Worm (Caenorhabditis elegans) whole organism, young adult: ENCODE results near the gene inx-9.

Experiments
- B0019.2 ChIP-seq: fragments of 200-800 bp; sonication (Bioruptor generic); conservative IDR thresholded peaks from 2 replicates; pipeline ENCODE4 v1.3.6; 2022; ENCODE audit warnings: missing genetic modification reagents, missing genetic modification characterization, missing compliant biosample characterization
- B0261.1 ChIP-seq: sonication (generic microtip); optimal IDR thresholded peaks from 2 replicates; lab custom pipeline; 2016; ENCODE audit warnings: mild to moderate bottlenecking, missing genetic modification characterization, moderate library complexity, missing compliant biosample characterization
- F10E7.11 ChIP-seq: sonication (generic microtip); optimal IDR thresholded peaks from 2 replicates; lab custom pipeline; 2017; ENCODE audit warnings: mild to moderate bottlenecking, missing genetic modification characterization, moderate library complexity, missing compliant biosample characterization
- F23B12.7 ChIP-seq: sonication (generic microtip); optimal IDR thresholded peaks from 2 replicates; lab custom pipeline; 2017; ENCODE audit warnings: missing genetic modification characterization, mild to moderate bottlenecking, missing compliant biosample characterization, antibody characterized with exemption, moderate library complexity; ENCODE audit not compliant: insufficient read depth
- F33H1.4 ChIP-seq: fragments of 200-800 bp; sonication (Bioruptor generic); IDR thresholded peaks from 2 replicates; pipeline ENCODE4 v1.3.6; 2022; ENCODE audit warnings: missing genetic modification reagents, missing genetic modification characterization, missing compliant biosample characterization
- F37B4.10 ChIP-seq: fragments of 200-800 bp; sonication (Bioruptor generic); IDR thresholded peaks from 2 replicates; pipeline ENCODE4 v1.3.6; 2022; ENCODE audit warnings: missing genetic modification characterization, missing compliant biosample characterization
- F52B5.7 ChIP-seq: sonication (generic microtip); optimal IDR thresholded peaks from 2 replicates; lab custom pipeline; 2016; ENCODE audit warnings: mild to moderate bottlenecking, missing genetic modification characterization, missing compliant biosample characterization
- K12H6.12 ChIP-seq: fragments of 200-800 bp; sonication (Bioruptor generic); optimal IDR thresholded peaks from 2 replicates; lab custom pipeline; 2018; ENCODE audit warnings: mild to moderate bottlenecking, missing genetic modification characterization, missing compliant biosample characterization
- Y53F4B.3 ChIP-seq: fragments of 200-800 bp; sonication (Bioruptor generic); IDR thresholded peaks from 2 replicates; pipeline ENCODE4 v1.3.6; 2022; ENCODE audit warnings: missing genetic modification reagents, missing genetic modification characterization, missing compliant biosample characterization
- Y95B8A.8 ChIP-seq: fragments of 200-800 bp; sonication (Bioruptor generic); IDR thresholded peaks from 2 replicates; pipeline ENCODE4 v1.3.6; 2022; ENCODE audit warnings: missing genetic modification reagents, missing genetic modification characterization, missing compliant biosample characterization
- ZK185.1 ChIP-seq: sonication (generic microtip); optimal IDR thresholded peaks from 2 replicates; lab custom pipeline; 2016; ENCODE audit warnings: mild to moderate bottlenecking, missing genetic modification characterization, missing compliant biosample characterization; ENCODE audit not compliant: poor library complexity, severe bottlenecking
- attf-3 ChIP-seq: fragments of 200-800 bp; sonication (Bioruptor generic); conservative IDR thresholded peaks from 2 replicates; pipeline ENCODE4 v1.3.6; 2022; ENCODE audit warnings: missing genetic modification reagents, missing genetic modification characterization, missing compliant biosample characterization
- bed-1 ChIP-seq: fragments of 200-800 bp; sonication (Bioruptor generic); IDR thresholded peaks from 2 replicates; pipeline ENCODE4 v1.3.6; 2022; ENCODE audit warnings: missing genetic modification reagents, missing genetic modification characterization, missing compliant biosample characterization
- bed-2 ChIP-seq: fragments of 200-800 bp; sonication (Bioruptor generic); IDR thresholded peaks from 2 replicates; pipeline ENCODE4 v1.3.6; 2022; ENCODE audit warnings: missing genetic modification reagents, missing genetic modification characterization, missing compliant biosample characterization
- cebp-2 ChIP-seq: fragments of 200-800 bp; sonication (Bioruptor generic); IDR thresholded peaks from 2 replicates; pipeline ENCODE4 v1.3.6; 2022; ENCODE audit warnings: missing genetic modification characterization, missing compliant biosample characterization
- ceh-40 ChIP-seq: fragments of 200-800 bp; sonication (Bioruptor generic); IDR thresholded peaks from 2 replicates; pipeline ENCODE4 v1.3.6; 2022; ENCODE audit warnings: missing genetic modification characterization, missing compliant biosample characterization
- ceh-79 ChIP-seq: sonication (generic microtip); optimal IDR thresholded peaks from 2 replicates; lab custom pipeline; 2017; ENCODE audit warnings: mild to moderate bottlenecking, missing genetic modification characterization, missing compliant biosample characterization
- ceh-91 ChIP-seq: fragments of 200-800 bp; sonication (Bioruptor generic); IDR thresholded peaks from 2 replicates; pipeline ENCODE4 v1.3.6; 2022; ENCODE audit warnings: missing genetic modification reagents, missing genetic modification characterization, missing compliant biosample characterization
- ets-4 ChIP-seq: fragments of 200-800 bp; sonication (Bioruptor generic); optimal IDR thresholded peaks from 2 replicates; lab custom pipeline; 2018; ENCODE audit warnings: mild to moderate bottlenecking, missing genetic modification characterization, missing compliant biosample characterization
- fkh-3 ChIP-seq: sonication (generic microtip); optimal IDR thresholded peaks from 2 replicates; lab custom pipeline; 2016; ENCODE audit warnings: mild to moderate bottlenecking, missing genetic modification characterization, missing compliant biosample characterization
- hmg-1.2 ChIP-seq: fragments of 200-800 bp; sonication (Bioruptor generic); IDR thresholded peaks from 2 replicates; pipeline ENCODE4 v1.3.6; 2022; ENCODE audit warnings: missing genetic modification reagents, missing genetic modification characterization, missing compliant biosample characterization
- lin-35 ChIP-seq, 3 experiments: fragments of 150-350 bp in 2 of 3; sonication (generic microtip) in 1 of 3; optimal IDR thresholded peaks; 2 replicates each; lab custom pipeline; 2014 to 2018; ENCODE audit warnings: missing biosample characterization in 3 of 3, missing genetic modification characterization in 3 of 3, missing genetic modification reagents in 3 of 3
- mes-4 ChIP-seq: sonication (generic microtip); optimal IDR thresholded peaks from 2 replicates; lab custom pipeline; 2016; ENCODE audit warnings: missing genotype, missing genetic modification characterization, missing compliant biosample characterization
- rec-8 ChIP-seq, 2 experiments: sonication (generic microtip); optimal IDR thresholded peaks; 2 replicates each; lab custom pipeline; 2016; ENCODE audit warnings: mild to moderate bottlenecking in 2 of 2, missing genetic modification characterization in 2 of 2, missing genetic modification reagents in 2 of 2, missing genotype in 2 of 2, missing biosample characterization in 1 of 2, missing compliant biosample characterization in 1 of 2, moderate library complexity in 1 of 2
- sdz-38 ChIP-seq: sonication (generic microtip); optimal IDR thresholded peaks from 2 replicates; lab custom pipeline; 2016; ENCODE audit warnings: missing genotype, missing genetic modification characterization, missing compliant biosample characterization
- somi-1 ChIP-seq: fragments of 200-800 bp; sonication (Bioruptor generic); optimal IDR thresholded peaks from 2 replicates; lab custom pipeline; 2018; ENCODE audit warnings: mild to moderate bottlenecking, missing genetic modification characterization, missing compliant biosample characterization
- tbx-9 ChIP-seq: sonication (generic microtip); optimal IDR thresholded peaks from 2 replicates; lab custom pipeline; 2016; ENCODE audit warnings: borderline replicate concordance, missing genetic modification characterization, inconsistent platforms, missing compliant biosample characterization
- unc-130 ChIP-seq: sonication (generic microtip); optimal IDR thresholded peaks from 2 replicates; lab custom pipeline; 2016; ENCODE audit warnings: missing genetic modification reagents, missing genetic modification characterization, missing compliant biosample characterization
- ztf-22 ChIP-seq: fragments of 200-800 bp; sonication (Bioruptor generic); optimal IDR thresholded peaks from 2 replicates; lab custom pipeline; 2018; ENCODE audit warnings: mild to moderate bottlenecking, missing genetic modification characterization, moderate library complexity, missing compliant biosample characterization
- ztf-25 ChIP-seq: fragments of 200-800 bp; sonication (Bioruptor generic); IDR thresholded peaks from 2 replicates; pipeline ENCODE4 v1.3.6; 2022; ENCODE audit warnings: missing genetic modification reagents, missing genetic modification characterization, missing compliant biosample characterization
- ztf-28 ChIP-seq: fragments of 200-800 bp; sonication (Bioruptor generic); IDR thresholded peaks from 2 replicates; pipeline ENCODE4 v1.3.6; 2022; ENCODE audit warnings: missing genetic modification reagents, missing genetic modification characterization, missing compliant biosample characterization
- ztf-3 ChIP-seq: fragments of 200-800 bp; sonication (Bioruptor generic); optimal IDR thresholded peaks from 2 replicates; lab custom pipeline; 2018; ENCODE audit warnings: mild to moderate bottlenecking, missing genetic modification characterization, missing compliant biosample characterization

The inx-9 gene

DNA sequence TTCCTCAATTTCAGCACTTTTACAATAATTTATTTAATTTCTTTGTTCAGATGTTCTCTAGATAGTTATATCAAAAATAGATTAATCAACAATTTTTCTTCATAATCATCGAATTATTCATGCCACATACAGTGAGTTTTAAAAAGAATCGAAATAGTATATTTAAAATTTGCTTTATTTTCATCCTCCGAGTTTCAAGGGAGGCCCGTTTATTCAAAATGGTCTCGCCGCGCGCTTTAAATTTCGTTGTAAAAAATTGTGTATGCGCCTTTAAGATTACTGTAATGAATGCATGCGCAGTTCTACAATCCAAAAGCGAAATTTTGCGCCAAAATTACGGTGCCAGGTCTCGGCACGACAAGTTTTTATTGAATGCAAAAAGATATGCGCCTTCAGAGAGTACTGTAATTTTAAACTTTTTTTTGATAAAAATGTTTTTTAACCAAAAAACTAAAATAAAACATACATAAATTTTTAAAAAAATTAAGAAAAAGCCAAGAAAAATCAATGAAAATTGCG lies 16.3 kb upstream of the inx-9 start, which contains the start of gene ZK792.1 (continued):
- no peak for TF ChIP-seq ZK185.1 (tag; lab: Kevin White, UChicago)
- no peak for TF ChIP-seq ceh-79 (tag; lab: Kevin White, UChicago)

- TF ChIP-seq rec-8 (tag; optimal IDR thresholded peaks at IDR 0.05; lab: Kevin White, UChicago) (no peak), ztf-3 (no peak), bed-1 (no peak), ceh-40 (GFP tag; lab: Robert Waterston, UW) (no peak), B0019.2 (GFP tag; lab: Robert Waterston, UW) (no peak), F33H1.4 (GFP tag; lab: Robert Waterston, UW) (no peak), F52B5.7 (tag; lab: Kevin White, UChicago) (no peak)
- TF ChIP-seq, all 124 proteins: peak for 0
These were observed 11.1 kb upstream of the inx-9 start, which contains the start of gene ZK809.9 for ce11 chrIV:11665010-11665409. Gene ZK809.9 (plus strand): TSS chrIV:11665310.

- TF ChIP-seq unc-130 (GFP tag; lab: Kevin White, UChicago) (no peak), attf-3 (GFP tag; lab: Robert Waterston, UW) (no peak), bed-2 (no peak), ceh-91 (GFP tag; lab: Robert Waterston, UW) (no peak), F23B12.7 (tag; lab: Kevin White, UChicago) (no peak), sdz-38 (no peak), Y53F4B.3 (GFP tag; lab: Robert Waterston, UW) (no peak), F10E7.11 (tag; lab: Kevin White, UChicago) (no peak), F52B5.7 (tag; lab: Kevin White, UChicago) (no peak), fkh-3 (tag; lab: Kevin White, UChicago) (no peak), K12H6.12 (tag; lab: Kevin White, UChicago) (no peak), ztf-25 (GFP tag; lab: Robert Waterston, UW) (no peak), ztf-28 (no peak), somi-1 (no peak)
These were observed 8.2 kb upstream of the inx-9 start, which contains the start of gene atg-4.2 for ce11 chrIV:11668001-11668400. Gene atg-4.2 (plus strand): TSS chrIV:11668024.

DNA sequence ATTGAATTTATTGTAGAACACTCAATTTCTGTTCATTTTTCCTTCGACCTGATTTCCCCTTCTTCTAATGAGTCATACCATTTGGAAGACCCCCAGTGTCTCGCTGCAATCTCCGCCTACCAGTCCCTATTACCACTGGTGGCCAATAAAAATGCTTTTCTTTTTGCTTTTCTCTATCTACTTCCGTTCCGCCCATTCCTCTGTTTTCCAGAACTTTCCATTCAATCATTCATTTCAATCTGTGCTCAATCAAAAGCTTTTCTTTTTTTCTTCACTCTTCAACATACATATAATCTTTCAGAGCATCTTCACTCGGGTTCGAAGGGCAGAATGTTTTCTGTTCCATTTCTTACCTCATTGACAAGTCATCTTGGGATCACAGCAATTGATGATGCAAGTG lies 2.6 kb upstream of the inx-9 start, which contains the start of gene inx-8:
Gene inx-8 (plus strand): TSS at position 301 of the 400 bp plus-strand sequence.
- TF ChIP-seq ZK185.1 (tag; lab: Kevin White, UChicago) (no peak), hmg-1.2 (GFP tag; lab: Robert Waterston, UW) (no peak), tbx-9 (tag; lab: Kevin White, UChicago) (no peak), ztf-22 (no peak), Y95B8A.8 (GFP tag; lab: Robert Waterston, UW) (no peak), F37B4.10 (GFP tag; lab: Robert Waterston, UW) (no peak), B0261.1 (tag; lab: Kevin White, UChicago) (no peak), lin-35 (GFP tag; optimal IDR thresholded peaks at IDR 0.05; lab: Kevin White, UChicago) (no peak), ets-4 (GFP tag; lab: Kevin White, UChicago) (no peak), attf-3 (GFP tag; lab: Robert Waterston, UW) (no peak), cebp-2 (GFP tag; lab: Robert Waterston, UW) (no peak), mes-4 (tag; lab: Kevin White, UChicago) (no peak)
